Fruit fly (Drosophila melanogaster): ENCODE measurements around the gene Eig71Eb.
A peak's percentile ranks its signal among the peaks of the same experiment; 100 is the strongest.

Eig71Eb gene

dm6 chr3L:15699626-15700337, 50.0 kb downstream of the Eig71Eb start, which contains the start of gene comm2:
Gene comm2, minus strand, starts transcription at chr3L:15699850.
- TF ChIP-seq bsh (GFP tag; optimal IDR thresholded peaks at IDR 0.05) = no peak
- no peak for TF ChIP-seq CG6175 (GFP tag; IDR thresholded peaks at IDR 0.05)
- no peak for TF ChIP-seq PHDP (tag; optimal IDR thresholded peaks at IDR 0.05)
- TF ChIP-seq ato (GFP tag; IDR thresholded peaks at IDR 0.05; ENCODE audit: partially characterized antibody) = no peak
- TF ChIP-seq ase (GFP tag; IDR thresholded peaks at IDR 0.05) = no peak
- TF ChIP-seq cato (GFP tag; optimal IDR thresholded peaks at IDR 0.05; ENCODE audit: borderline replicate concordance) = no peak
- peak; percentile 89 for TF ChIP-seq kni (GFP tag; optimal IDR thresholded peaks at IDR 0.05)
- TF ChIP-seq dmrt11E (tag; optimal IDR thresholded peaks at IDR 0.05) = no peak
- peak in 1 of 2 experiments; percentile 54 for TF ChIP-seq Hr78 (GFP tag; optimal IDR thresholded peaks at IDR 0.05)
- no peak for TF ChIP-seq Fer2 (tag; optimal IDR thresholded peaks at IDR 0.05)
- TF ChIP-seq Dip2 (GFP tag; IDR thresholded peaks at IDR 0.05) = no peak
- no peak for TF ChIP-seq CG15514 (GFP tag; optimal IDR thresholded peaks at IDR 0.05)
- no peak for TF ChIP-seq Atf-2 (GFP tag; optimal IDR thresholded peaks at IDR 0.05)
- no peak for TF ChIP-seq Mrtf (GFP tag; IDR thresholded peaks at IDR 0.05)
- TF ChIP-seq Med (GFP tag) = peak; percentile 74
- peak; percentile 20 for TF ChIP-seq lbe (GFP tag; optimal IDR thresholded peaks at IDR 0.05)
- TF ChIP-seq CG10543 (GFP tag; optimal IDR thresholded peaks at IDR 0.05) = no peak
- no peak for TF ChIP-seq Optix (GFP tag; IDR thresholded peaks at IDR 0.05)
- TF ChIP-seq Side (GFP tag; optimal IDR thresholded peaks at IDR 0.05) = peak; percentile 18
- peak; percentile 60; the same call in 2 of the 3 replicates for TF ChIP-seq CG6791 (GFP tag; IDR thresholded peaks at IDR 0.05; ENCODE audit: partially characterized antibody)
- TF ChIP-seq CG34224 (GFP tag; IDR thresholded peaks at IDR 0.05; ENCODE audit: partially characterized antibody) = peak; percentile 65; the same call in 2 of the 3 replicates
- no peak for TF ChIP-seq CG14860 (GFP tag; IDR thresholded peaks at IDR 0.05; ENCODE audit: partially characterized antibody)
- no peak for TF ChIP-seq CG6813 (GFP tag; optimal IDR thresholded peaks at IDR 0.05)
- TF ChIP-seq inv (GFP tag; IDR thresholded peaks at IDR 0.05; ENCODE audit: partially characterized antibody) = peak; percentile 38; the same call in 1 of the 2 replicates
- TF ChIP-seq CG12071 (GFP tag; optimal IDR thresholded peaks at IDR 0.05) = peak; percentile 15
- TF ChIP-seq CG33213 (GFP tag; optimal IDR thresholded peaks at IDR 0.05) = no peak
- no peak for TF ChIP-seq CG12942 (GFP tag; optimal IDR thresholded peaks at IDR 0.05)
- no peak for TF ChIP-seq lov (optimal IDR thresholded peaks at IDR 0.05)
- TF ChIP-seq lov (GFP tag; IDR thresholded peaks at IDR 0.05) = 0 out of 3 replicates have a peak, but pooled peaks have one; percentile 3
- peak; percentile 50 for TF ChIP-seq pfk (GFP tag; optimal IDR thresholded peaks at IDR 0.05)
- peak; percentile 46; the same call in 2 of the 3 replicates for TF ChIP-seq so (GFP tag; IDR thresholded peaks at IDR 0.05)
- TF ChIP-seq CG18011 (GFP tag; optimal IDR thresholded peaks at IDR 0.05) = no peak
- TF ChIP-seq schlank (tag; optimal IDR thresholded peaks at IDR 0.05) = no peak
- TF ChIP-seq D19A (tag; optimal IDR thresholded peaks at IDR 0.05) = peak; percentile 8
- peak; percentile 30 for TF ChIP-seq CG5180 (GFP tag; optimal IDR thresholded peaks at IDR 0.05)
- TF ChIP-seq trem (tag; optimal IDR thresholded peaks at IDR 0.05) = no peak
- TF ChIP-seq CG15073 (GFP tag; optimal IDR thresholded peaks at IDR 0.05) = no peak
- TF ChIP-seq CG31388 (GFP tag; optimal IDR thresholded peaks at IDR 0.05) = no peak
- TF ChIP-seq dan (GFP tag; IDR thresholded peaks at IDR 0.05) = no peak
- TF ChIP-seq crol (GFP tag; IDR thresholded peaks at IDR 0.05) = peak; percentile 13; the same call in 1 of the 2 replicates
- peak; percentile 91 for TF ChIP-seq grn (GFP tag; optimal IDR thresholded peaks at IDR 0.05)
- 0 out of 2 replicates have a peak, but pooled peaks have one; percentile 29 for TF ChIP-seq Drgx (GFP tag; IDR thresholded peaks at IDR 0.05)
- TF ChIP-seq sr (GFP tag; IDR thresholded peaks at IDR 0.05) = no peak
- TF ChIP-seq Opbp (GFP tag; IDR thresholded peaks at IDR 0.05; ENCODE audit: partially characterized antibody) = peak; percentile 69; the same call in 2 of the 3 replicates
- peak; percentile 83 to 93 for TF ChIP-seq Trl (optimal IDR thresholded peaks at IDR 0.05)
- TF ChIP-seq Trl (GFP tag; optimal IDR thresholded peaks at IDR 0.05) = no peak
- TF ChIP-seq Stat92E (GFP tag; optimal IDR thresholded peaks at IDR 0.05) = peak in 1 of 3 experiments; percentile 9
- no peak for TF ChIP-seq Hand (GFP tag; optimal IDR thresholded peaks at IDR 0.05)

Data from whole organism, embryonic.